Worm (Caenorhabditis elegans): ENCODE results near the gene ZK856.4.

DNA sequence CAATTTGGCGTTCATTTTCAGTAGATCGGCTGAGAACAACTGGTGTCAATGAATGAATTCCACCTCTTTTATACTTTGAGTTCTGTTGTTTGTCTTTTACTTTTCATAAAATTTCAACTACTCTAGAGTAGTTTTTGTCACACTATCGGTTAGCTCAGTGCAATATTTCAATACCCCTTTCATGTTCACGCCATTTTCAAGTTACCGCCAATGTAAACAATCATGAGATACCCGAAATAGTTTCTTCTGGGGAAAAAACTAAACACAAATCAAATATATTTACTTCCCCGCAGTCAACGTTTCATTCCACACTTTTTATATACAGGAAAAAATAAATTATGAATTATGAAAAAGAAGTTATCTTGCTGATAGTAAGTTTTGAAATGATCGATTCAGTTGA lies 45.3 kb downstream of the ZK856.4 start, which contains the start of gene fipr-4:
- no peak for TF ChIP-seq nhr-76 (tag; optimal IDR thresholded peaks at IDR 0.05)
- TF ChIP-seq nhr-237 (tag; optimal IDR thresholded peaks at IDR 0.05): no peak
- no peak for TF ChIP-seq ces-1 (GFP tag; optimal IDR thresholded peaks at IDR 0.05)
- TF ChIP-seq bed-3 (GFP tag; optimal IDR thresholded peaks at IDR 0.05): no peak
- TF ChIP-seq ztf-11 (tag; optimal IDR thresholded peaks at IDR 0.05): no peak
- no peak for TF ChIP-seq unc-39 (tag; optimal IDR thresholded peaks at IDR 0.05)
- no peak for TF ChIP-seq nhr-2 (tag; optimal IDR thresholded peaks at IDR 0.05)
- TF ChIP-seq elt-3 (tag; optimal IDR thresholded peaks at IDR 0.05): no peak
- no peak for TF ChIP-seq ceh-39 (tag; optimal IDR thresholded peaks at IDR 0.05)
